Fruit fly (Drosophila melanogaster) whole organism: ENCODE measurements around the gene CG42729.

Experiments used
- CG8478 ChIP-seq: fragments of >200 bp; optimal IDR thresholded peaks from 2 replicates; lab custom pipeline; 2018; ENCODE audit warnings: inconsistent platforms
- Dll ChIP-seq: fragments of >200 bp; optimal IDR thresholded peaks from 2 replicates; lab custom pipeline; 2017
- EcR ChIP-seq, 2 experiments: fragments of >200 bp; optimal IDR thresholded peaks; 2 replicates each; lab custom pipeline; 2017; ENCODE audit warnings: missing biosample characterization in 2 of 2, missing genetic modification characterization in 2 of 2, missing genetic modification reagents in 2 of 2
- pan ChIP-seq: fragments of >200 bp; optimal IDR thresholded peaks from 2 replicates; lab custom pipeline; 2017
- psq ChIP-seq: fragments of >200 bp; optimal IDR thresholded peaks from 2 replicates; lab custom pipeline; 2017
- usp ChIP-seq: fragments of >200 bp; optimal IDR thresholded peaks from 2 replicates; lab custom pipeline; 2017; ENCODE audit warnings: missing biosample characterization, missing genetic modification characterization, mixed read lengths

CG42729 gene

DNA sequence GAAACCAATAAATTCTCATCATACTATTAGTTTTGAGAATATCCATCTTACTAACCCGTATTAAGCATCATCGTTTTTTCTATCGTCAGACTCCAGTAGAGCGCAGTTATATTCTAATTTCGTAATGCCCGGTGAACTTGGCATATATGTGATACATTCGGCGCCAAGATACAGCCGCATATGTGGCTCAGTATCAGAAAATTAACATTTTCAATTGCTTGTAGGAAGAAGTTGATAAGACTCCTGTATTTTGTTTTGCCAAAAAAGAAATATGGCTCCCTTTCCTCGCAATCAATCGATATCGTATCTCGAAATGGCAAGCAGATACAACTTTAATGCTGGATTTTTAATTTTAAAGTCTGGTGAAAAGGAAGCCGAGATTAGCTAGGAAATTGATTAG lies 2.2 kb downstream of the CG42729 start, which contains the start of gene CG33986:
TSS of gene CG33986 (minus strand) at position 101 of the 400 bp plus-strand sequence.
- no peak for TF ChIP-seq Dll (lab: Kevin White, UChicago)
- TF ChIP-seq CG8478 (lab: Kevin White, UChicago): no peak
- no peak for TF ChIP-seq pan (lab: Kevin White, UChicago)
- no peak for TF ChIP-seq usp
- TF ChIP-seq EcR (GFP tag; optimal IDR thresholded peaks at IDR 0.05; lab: Kevin White, UChicago): no peak
- TF ChIP-seq psq (lab: Kevin White, UChicago): no peak

DNA sequence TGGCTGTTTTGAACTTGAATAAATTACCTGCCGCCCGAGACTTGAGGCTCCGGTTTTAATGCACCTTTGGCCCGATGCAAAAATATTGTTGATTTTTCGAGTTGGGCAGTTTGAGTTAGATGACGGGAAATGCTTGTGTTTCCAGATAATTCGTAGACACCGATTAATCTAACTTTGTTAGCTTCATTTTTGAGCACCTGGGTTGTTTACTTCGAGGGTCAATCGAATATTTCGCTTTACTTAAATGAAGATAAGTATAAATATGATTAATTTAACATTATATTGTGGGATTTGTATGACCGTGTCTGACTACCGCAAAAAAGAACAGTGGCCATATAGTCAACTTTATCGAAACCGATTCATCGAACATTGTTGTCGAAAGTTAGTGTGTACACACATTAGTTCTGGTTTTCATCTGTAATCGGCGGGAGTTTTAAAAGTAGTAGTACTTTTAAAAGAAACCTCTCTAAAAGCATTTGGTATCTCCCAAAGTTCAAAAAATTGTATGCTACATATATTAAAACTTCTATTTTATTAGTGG lies 3.4 kb downstream of the CG42729 start, which contains the start of gene CG7945:
TSS of gene CG7945 (minus strand) at position 332 of the 541 bp plus-strand sequence.
- TF ChIP-seq psq (lab: Kevin White, UChicago) (no peak), usp (no peak), pan (lab: Kevin White, UChicago) (no peak), EcR (GFP tag; optimal IDR thresholded peaks at IDR 0.05; lab: Kevin White, UChicago) (no peak)

DNA sequence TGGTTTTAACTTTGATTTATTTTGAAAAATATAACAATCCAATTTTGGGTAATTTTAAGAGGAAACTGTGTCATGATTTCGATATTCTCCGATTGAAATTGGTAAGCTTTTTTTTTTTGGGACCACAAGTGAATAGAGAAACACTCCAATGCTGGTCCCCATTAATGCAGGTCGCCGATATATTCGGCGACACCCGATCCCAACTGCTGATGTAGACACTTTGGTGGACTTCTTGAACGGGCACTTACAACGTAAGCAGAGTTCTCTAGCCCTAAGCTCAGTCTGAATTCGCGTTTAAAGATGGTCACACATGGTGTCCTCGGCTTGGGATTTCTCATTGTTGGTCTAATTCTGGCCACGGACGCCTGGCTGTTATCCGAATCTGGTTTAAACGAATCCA lies 7.0 kb downstream of the CG42729 start, which contains the start of gene yellow-k:
TSS of gene yellow-k (plus strand) at position 301 of the 400 bp plus-strand sequence.
- TF ChIP-seq Dll (lab: Kevin White, UChicago) (no peak), pan (lab: Kevin White, UChicago) (no peak)

- TF ChIP-seq CG8478 (lab: Kevin White, UChicago) (no peak), EcR (GFP tag; optimal IDR thresholded peaks at IDR 0.05; lab: Kevin White, UChicago) (no peak), usp (no peak), Dll (lab: Kevin White, UChicago) (no peak), pan (lab: Kevin White, UChicago) (no peak), psq (lab: Kevin White, UChicago) (no peak)
These were observed 7.4 kb downstream of the CG42729 start for dm6 chr3L:15519920-15520319.

DNA sequence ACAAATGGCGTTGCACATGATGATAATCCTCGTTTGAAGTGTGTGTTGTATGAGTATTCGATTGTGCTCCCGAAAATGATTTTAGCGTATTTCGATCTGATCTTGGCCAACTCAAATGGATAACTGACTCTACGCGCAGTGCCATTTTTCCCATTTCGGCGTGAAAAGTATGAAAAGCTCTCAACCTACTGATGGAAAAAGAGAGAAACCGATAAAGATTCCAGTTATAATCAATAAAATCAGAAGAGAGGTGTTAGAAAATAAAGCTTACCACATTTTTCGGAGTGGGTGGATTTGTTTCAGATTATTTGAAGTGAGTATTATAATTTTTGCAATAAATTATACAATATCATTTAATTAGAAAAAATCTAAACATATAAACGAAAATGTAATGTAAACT lies 7.8 kb downstream of the CG42729 start, which contains the start of gene mex1:
TSS of gene mex1 (minus strand) at position 101 of the 400 bp plus-strand sequence.
- TF ChIP-seq CG8478 (lab: Kevin White, UChicago): no peak
- TF ChIP-seq usp: no peak
- no peak for TF ChIP-seq psq (lab: Kevin White, UChicago)
- no peak for TF ChIP-seq EcR (GFP tag; optimal IDR thresholded peaks at IDR 0.05; lab: Kevin White, UChicago)
- no peak for TF ChIP-seq Dll (lab: Kevin White, UChicago)
- TF ChIP-seq pan (lab: Kevin White, UChicago): no peak

DNA sequence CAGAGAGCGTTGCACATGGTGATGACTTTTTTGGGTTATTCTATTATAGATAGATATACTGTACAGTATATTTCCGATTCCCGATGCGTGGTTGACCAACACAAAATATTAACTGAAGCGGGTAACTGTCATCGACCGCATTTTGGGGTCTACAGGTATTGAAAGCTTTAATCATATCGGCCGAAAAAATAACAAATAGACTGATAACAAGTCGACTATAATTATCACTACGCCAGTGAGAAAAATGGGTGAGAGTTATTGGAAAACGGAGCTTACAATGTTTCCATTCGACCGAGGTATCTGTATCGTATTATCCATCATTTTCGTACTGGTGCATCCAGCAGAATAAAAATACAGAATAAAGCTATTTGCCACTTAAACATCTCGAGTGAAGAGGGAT lies 9.0 kb downstream of the CG42729 start:
- TF ChIP-seq usp (no peak), psq (lab: Kevin White, UChicago) (no peak), pan (lab: Kevin White, UChicago) (no peak), EcR (GFP tag; optimal IDR thresholded peaks at IDR 0.05; lab: Kevin White, UChicago) (no peak), CG8478 (lab: Kevin White, UChicago) (no peak), Dll (lab: Kevin White, UChicago) (no peak)

DNA sequence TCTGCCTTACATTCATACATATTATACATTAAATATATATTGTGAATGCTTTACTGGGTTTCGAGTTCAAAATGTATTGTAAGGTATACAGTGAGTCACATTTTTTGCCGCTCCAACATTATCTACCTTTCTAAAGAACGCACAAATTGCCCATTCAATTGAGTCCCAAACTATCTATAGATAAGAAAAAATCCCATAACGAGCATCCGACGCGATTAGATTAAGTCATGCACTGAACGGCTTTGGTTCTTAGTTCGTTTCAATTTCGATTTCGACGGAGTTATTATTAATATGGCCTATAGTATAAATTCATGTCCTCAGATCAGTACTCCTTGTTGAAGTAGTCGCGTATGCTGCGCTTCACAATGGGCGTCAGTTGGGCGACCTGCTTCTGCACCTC lies 9.8 kb downstream of the CG42729 start:
- TF ChIP-seq pan (lab: Kevin White, UChicago) (no peak), Dll (lab: Kevin White, UChicago) (no peak), CG8478 (lab: Kevin White, UChicago) (no peak), usp (no peak), EcR (GFP tag; optimal IDR thresholded peaks at IDR 0.05; lab: Kevin White, UChicago) (no peak), psq (lab: Kevin White, UChicago) (no peak)

dm6 chr3L:15516956-15517355 lies 10.4 kb downstream of the CG42729 start, which contains the start of gene CG13454:
TSS of gene CG13454 (minus strand) at chr3L:15517056.
- TF ChIP-seq pan (lab: Kevin White, UChicago) (no peak), CG8478 (lab: Kevin White, UChicago) (no peak), usp (no peak), Dll (lab: Kevin White, UChicago) (no peak), EcR (GFP tag; optimal IDR thresholded peaks at IDR 0.05; lab: Kevin White, UChicago) (no peak), psq (lab: Kevin White, UChicago) (no peak)

DNA sequence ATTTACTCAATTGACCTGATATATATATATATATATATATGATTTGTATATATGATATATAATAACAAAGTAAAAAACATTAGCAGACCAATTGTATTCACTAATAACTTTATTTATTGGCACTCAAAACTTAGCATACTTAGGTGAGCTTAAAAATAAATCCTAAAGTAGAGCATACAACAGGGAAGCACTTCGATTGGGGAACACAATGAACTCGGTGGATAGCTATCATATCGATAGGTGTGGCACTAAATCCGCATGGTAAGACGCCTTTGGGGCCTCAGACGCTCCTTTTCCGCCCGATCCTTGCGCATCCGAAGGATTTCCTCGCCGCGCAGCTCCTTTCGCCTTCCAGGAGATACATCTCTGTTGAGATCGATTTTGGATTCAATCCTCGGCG lies 10.9 kb downstream of the CG42729 start:
- TF ChIP-seq usp: no peak
- TF ChIP-seq psq (lab: Kevin White, UChicago): no peak
- TF ChIP-seq pan (lab: Kevin White, UChicago): no peak
- no peak for TF ChIP-seq EcR (GFP tag; optimal IDR thresholded peaks at IDR 0.05; lab: Kevin White, UChicago)
- no peak for TF ChIP-seq CG8478 (lab: Kevin White, UChicago)
- no peak for TF ChIP-seq Dll (lab: Kevin White, UChicago)

DNA sequence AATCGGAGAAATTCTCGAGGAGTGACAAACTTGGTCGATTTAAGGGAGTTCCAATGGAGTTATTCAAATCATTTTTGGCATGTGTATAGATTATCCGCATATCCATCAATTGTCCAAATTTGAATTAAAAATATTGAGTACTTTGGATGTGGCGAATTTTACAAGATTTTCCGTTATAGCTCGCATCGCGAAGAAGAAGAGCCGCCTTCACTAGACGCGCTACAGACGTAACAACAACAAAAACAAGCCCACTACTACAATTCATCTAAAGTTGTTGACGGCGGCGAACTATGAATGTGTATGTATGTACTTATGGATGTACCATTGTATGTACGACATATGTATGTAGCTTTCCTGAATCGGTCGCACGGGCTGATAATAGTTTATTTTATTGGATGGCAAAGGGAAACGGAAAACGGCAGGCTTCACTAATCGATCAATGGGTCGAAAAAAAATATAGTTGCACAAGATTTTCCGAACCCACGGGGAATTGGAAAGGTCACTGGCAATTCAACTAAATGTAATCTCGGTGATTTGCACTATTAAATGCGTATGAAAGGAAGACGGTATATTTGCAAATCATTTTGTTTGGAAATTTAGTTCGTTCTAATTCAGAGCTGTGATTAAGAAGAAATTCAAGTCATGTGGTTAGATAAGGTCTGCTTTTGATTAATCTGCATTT lies 12.4 kb downstream of the CG42729 start:
- TF ChIP-seq usp (no peak), CG8478 (lab: Kevin White, UChicago) (no peak), pan (lab: Kevin White, UChicago) (no peak), EcR (GFP tag; optimal IDR thresholded peaks at IDR 0.05; lab: Kevin White, UChicago) (no peak), psq (lab: Kevin White, UChicago) (no peak), Dll (lab: Kevin White, UChicago) (no peak)

- no peak for TF ChIP-seq CG8478 (lab: Kevin White, UChicago)
- no peak for TF ChIP-seq usp
- no peak for TF ChIP-seq psq (lab: Kevin White, UChicago)
- TF ChIP-seq pan (lab: Kevin White, UChicago): no peak
- no peak for TF ChIP-seq Dll (lab: Kevin White, UChicago)
- no peak for TF ChIP-seq EcR (GFP tag; optimal IDR thresholded peaks at IDR 0.05; lab: Kevin White, UChicago)
These were observed 12.9 kb downstream of the CG42729 start for dm6 chr3L:15514405-15514804.

DNA sequence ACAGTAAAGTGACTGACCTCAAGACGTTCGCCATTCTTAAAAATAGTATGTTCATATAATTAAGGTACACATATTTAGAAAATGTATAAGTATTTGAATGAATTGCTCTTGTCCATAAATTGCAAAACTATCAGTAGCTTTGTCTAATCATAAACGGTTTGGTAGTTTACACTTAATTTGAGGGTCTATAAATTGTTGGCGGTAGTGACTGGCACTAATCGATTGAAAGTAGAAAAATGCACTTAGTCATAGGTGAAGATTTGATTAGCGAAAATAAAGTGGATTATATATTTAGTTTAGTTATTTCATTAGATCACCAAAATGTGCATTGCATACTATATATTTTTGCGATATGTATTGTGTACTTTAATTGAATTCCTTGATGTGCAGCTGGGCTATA lies 13.6 kb downstream of the CG42729 start:
- TF ChIP-seq usp: no peak
- TF ChIP-seq pan (lab: Kevin White, UChicago): no peak
- no peak for TF ChIP-seq Dll (lab: Kevin White, UChicago)
- no peak for TF ChIP-seq CG8478 (lab: Kevin White, UChicago)
- no peak for TF ChIP-seq EcR (GFP tag; optimal IDR thresholded peaks at IDR 0.05; lab: Kevin White, UChicago)
- TF ChIP-seq psq (lab: Kevin White, UChicago): no peak
